Worm (Caenorhabditis elegans): ENCODE results near the gene T24H7.8.

- TF ChIP-seq snpc-4 (tag; optimal IDR thresholded peaks at IDR 0.05) (no peak), nhr-237 (tag; optimal IDR thresholded peaks at IDR 0.05) (no peak), unc-39 (tag; optimal IDR thresholded peaks at IDR 0.05) (no peak), lsy-2 (tag; optimal IDR thresholded peaks at IDR 0.05) (no peak), M03D4.4 (tag; optimal IDR thresholded peaks at IDR 0.05) (no peak), cnd-1 (tag; optimal IDR thresholded peaks at IDR 0.05) (no peak), mep-1 (tag; optimal IDR thresholded peaks at IDR 0.05) (no peak), ces-1 (GFP tag; optimal IDR thresholded peaks at IDR 0.05) (no peak), mab-5 (tag; optimal IDR thresholded peaks at IDR 0.05) (no peak), pha-4 (tag; optimal IDR thresholded peaks at IDR 0.05) (no peak), ztf-11 (tag; optimal IDR thresholded peaks at IDR 0.05) (no peak)
These were observed 42.8 kb upstream of the T24H7.8 start for ce11 chrII:6199010-6199409.
